Fruit fly (Drosophila melanogaster) S2 (cell line): ENCODE data around the gene CG43880.

ENCODE experiments used
- CG8478 ChIP-seq: fragments of >200 bp; optimal IDR thresholded peaks from 2 replicates; lab custom pipeline; 2018
- CTCF ChIP-seq, 2 experiments: fragments of >200 bp; optimal IDR thresholded peaks; 2 replicates each; lab custom pipeline; 2018

dm6 chr3L:7967203-7967602 lies 21.1 kb upstream of the CG43880 start:
- TF ChIP-seq CG8478 (lab: Kevin White, UChicago) = no peak
- TF ChIP-seq CTCF (optimal IDR thresholded peaks at IDR 0.05; lab: Kevin White, UChicago) = no peak
